Worm (Caenorhabditis elegans) whole organism, L3 larva: ENCODE measurements around the gene jhdm-1.

ENCODE experiments used
- ZK546.5 ChIP-seq: sonication (generic microtip); optimal IDR thresholded peaks from 2 replicates; lab custom pipeline; 2017; ENCODE audit warnings: missing biosample characterization, missing genetic modification characterization
- aly-2 ChIP-seq: fragments of 150-350 bp; optimal IDR thresholded peaks from 2 replicates; lab custom pipeline; 2014; ENCODE audit warnings: missing biosample characterization, missing genetic modification characterization
- ama-1 ChIP-seq: fragments of 150-350 bp; optimal IDR thresholded peaks from 2 replicates; lab custom pipeline; 2018
- nhr-11 ChIP-seq: fragments of 150-350 bp; optimal IDR thresholded peaks from 2 replicates; lab custom pipeline; 2014; ENCODE audit warnings: missing biosample characterization, missing genetic modification characterization
- nhr-12 ChIP-seq: fragments of 150-350 bp; optimal IDR thresholded peaks from 2 replicates; lab custom pipeline; 2014; ENCODE audit warnings: missing biosample characterization, missing genetic modification characterization
- nhr-76 ChIP-seq: fragments of 150-350 bp; sonication (generic microtip); optimal IDR thresholded peaks from 5 replicates; lab custom pipeline; 2014; ENCODE audit warnings: missing biosample characterization, missing genetic modification characterization

DNA sequence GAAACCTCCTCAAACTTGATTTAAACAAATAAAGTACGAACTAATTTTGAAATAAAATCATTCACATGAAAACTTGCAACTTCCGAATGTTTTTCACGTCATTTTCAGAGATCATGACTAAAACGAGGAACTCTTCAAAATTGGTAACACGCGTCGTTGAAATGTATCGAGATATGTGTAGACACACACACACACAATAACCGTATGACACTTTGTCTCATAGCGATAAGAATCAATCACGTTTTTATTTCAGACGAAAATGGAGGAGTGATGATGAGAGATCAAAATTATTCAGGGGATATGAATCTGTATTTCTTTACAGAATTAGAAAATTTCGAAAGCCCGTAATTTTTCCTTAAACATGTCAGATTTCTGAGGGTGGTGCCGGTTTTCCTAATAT lies 31.6 kb upstream of the jhdm-1 start:
- no peak for TF ChIP-seq nhr-76
- TF ChIP-seq aly-2, result no peak
- TF ChIP-seq nhr-12, result no peak
- no peak for TF ChIP-seq nhr-11 (tag; lab: Kevin White, UChicago)
- TF ChIP-seq ama-1 (lab: Kevin White, UChicago), result no peak
- no peak for TF ChIP-seq ZK546.5 (tag; lab: Kevin White, UChicago)
